Fruit fly (Drosophila melanogaster): Measurements from ENCODE around the gene CG13877.

The CG13877 gene

DNA sequence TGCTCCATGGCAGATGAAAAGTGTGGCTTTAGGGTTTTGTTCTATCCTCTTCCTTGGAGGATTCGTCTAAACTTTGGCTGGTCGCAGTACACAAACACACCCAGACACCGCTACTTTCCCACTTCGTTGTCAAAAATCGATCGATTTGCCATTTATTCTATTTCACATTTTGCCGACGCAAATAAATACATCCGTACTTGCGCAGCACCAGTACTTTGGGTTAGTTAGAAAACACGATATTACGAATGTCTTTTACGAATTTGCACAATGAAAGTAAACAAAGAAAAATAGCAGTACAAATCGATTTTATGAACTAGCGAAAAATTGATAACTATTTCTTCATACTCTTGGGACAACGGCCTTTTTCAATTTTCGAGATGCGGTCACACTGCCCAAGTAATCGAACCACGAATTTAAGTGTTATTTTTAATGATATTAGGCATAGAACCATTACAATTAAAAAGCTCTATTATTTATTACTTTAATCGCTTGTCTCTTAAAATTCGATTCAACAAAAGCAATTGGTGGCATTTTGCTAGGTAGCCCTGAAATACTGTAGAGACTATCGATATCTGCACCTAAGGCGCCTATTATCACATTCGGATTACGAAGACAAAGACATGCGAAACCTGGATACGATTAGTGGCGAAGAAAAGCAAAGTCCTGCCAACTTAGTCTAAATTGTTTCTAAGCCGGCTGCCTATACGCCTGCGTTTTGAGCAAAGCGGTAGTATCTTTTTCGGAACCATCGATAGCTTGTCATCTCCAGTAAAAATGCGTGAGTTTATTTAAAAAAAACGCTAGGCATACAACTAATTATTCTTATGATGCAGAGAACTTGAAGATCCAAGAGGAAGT, 40.0 kb downstream of the CG13877 start, which contains the start of the genes DIP2 and wac (continued):
- peak; percentile 52 for TF ChIP-seq CG7372 (GFP tag; IDR thresholded peaks at IDR 0.05)
- TF ChIP-seq Sry-δ (GFP tag; optimal IDR thresholded peaks at IDR 0.05): peak; percentile 98
- peak; percentile 60 for TF ChIP-seq CG8290 (GFP tag; optimal IDR thresholded peaks at IDR 0.05)
- TF ChIP-seq CG8290 (tag; optimal IDR thresholded peaks at IDR 0.05): peak; percentile 27 to 90
- peak; percentile 45; the same call in 1 of the 2 replicates for TF ChIP-seq esg (GFP tag; conservative IDR thresholded peaks at IDR 0.05)
- peak; percentile 41 for TF ChIP-seq CG10462 (GFP tag; optimal IDR thresholded peaks at IDR 0.05)
- TF ChIP-seq CG12659 (GFP tag; optimal IDR thresholded peaks at IDR 0.05): peak; percentile 94
- peak; percentile 89 for TF ChIP-seq oc (tag; optimal IDR thresholded peaks at IDR 0.05)
- TF ChIP-seq CG14667 (GFP tag; IDR thresholded peaks at IDR 0.05): no peak
- peak; percentile 61; the same call in 2 of the 3 replicates for TF ChIP-seq CG11560 (tag; IDR thresholded peaks at IDR 0.05)
- TF ChIP-seq Antp (GFP tag; optimal IDR thresholded peaks at IDR 0.05): peak; percentile 94
- TF ChIP-seq cwo (GFP tag; optimal IDR thresholded peaks at IDR 0.05): peak; percentile 10
- peak; percentile 88 for TF ChIP-seq eyg (GFP tag; optimal IDR thresholded peaks at IDR 0.05)
- TF ChIP-seq run (tag; optimal IDR thresholded peaks at IDR 0.05): no peak
- no peak for TF ChIP-seq CG11504 (tag; optimal IDR thresholded peaks at IDR 0.05)
- peak; percentile 27 for TF ChIP-seq ash1 (GFP tag; optimal IDR thresholded peaks at IDR 0.05)
- peak; percentile 58; the same call in 1 of the 2 replicates for TF ChIP-seq HLH3B (GFP tag; IDR thresholded peaks at IDR 0.05)
- TF ChIP-seq Hand (GFP tag; optimal IDR thresholded peaks at IDR 0.05): no peak
- peak; percentile 81 for TF ChIP-seq CG7786 (GFP tag; optimal IDR thresholded peaks at IDR 0.05)
- peak; percentile 3 for TF ChIP-seq CG12104 (GFP tag; optimal IDR thresholded peaks at IDR 0.05)
- peak; percentile 70 for TF ChIP-seq NfI (GFP tag; optimal IDR thresholded peaks at IDR 0.05)
- peak; percentile 42 for TF ChIP-seq CG6765 (GFP tag; optimal IDR thresholded peaks at IDR 0.05)
- peak; percentile 74 for TF ChIP-seq CG18764 (GFP tag; optimal IDR thresholded peaks at IDR 0.05)
- peak; percentile 22 for TF ChIP-seq Neu2 (GFP tag; optimal IDR thresholded peaks at IDR 0.05; ENCODE audit: borderline replicate concordance)
- peak; percentile 74 for TF ChIP-seq sob (GFP tag; IDR thresholded peaks at IDR 0.05)
- peak; percentile 58 for TF ChIP-seq nerfin-2 (GFP tag; IDR thresholded peaks at IDR 0.05; ENCODE audit: partially characterized antibody)
- peak; percentile 100 for TF ChIP-seq trem (tag; optimal IDR thresholded peaks at IDR 0.05)
- TF ChIP-seq pho (GFP tag; optimal IDR thresholded peaks at IDR 0.05): peak; percentile 85
- TF ChIP-seq en (GFP tag; optimal IDR thresholded peaks at IDR 0.05): peak; percentile 21
- TF ChIP-seq stwl (tag; optimal IDR thresholded peaks at IDR 0.05): peak; percentile 79
- no peak for TF ChIP-seq Ravus (GFP tag; IDR thresholded peaks at IDR 0.05)
- peak; percentile 93 for TF ChIP-seq mam (GFP tag; optimal IDR thresholded peaks at IDR 0.05)
- peak; percentile 83 for TF ChIP-seq Dbx (GFP tag; IDR thresholded peaks at IDR 0.05)
- peak; percentile 72 for TF ChIP-seq CG13775 (GFP tag; optimal IDR thresholded peaks at IDR 0.05)
- no peak for TF ChIP-seq CrebB (tag; optimal IDR thresholded peaks at IDR 0.05)
- TF ChIP-seq CG4617 (GFP tag; optimal IDR thresholded peaks at IDR 0.05; ENCODE audit: borderline replicate concordance): peak; percentile 63
- TF ChIP-seq crp (GFP tag; optimal IDR thresholded peaks at IDR 0.05): peak in 1 of 2 experiments; percentile 24
- peak; percentile 93 for TF ChIP-seq jumu (GFP tag; optimal IDR thresholded peaks at IDR 0.05)
- no peak for TF ChIP-seq ro (GFP tag; IDR thresholded peaks at IDR 0.05)
- TF ChIP-seq CG6791 (GFP tag; IDR thresholded peaks at IDR 0.05; ENCODE audit: partially characterized antibody): peak; percentile 88
- peak; percentile 54 for TF ChIP-seq D19A (tag; optimal IDR thresholded peaks at IDR 0.05)
- no peak for TF ChIP-seq jigr1 (GFP tag; IDR thresholded peaks at IDR 0.05)
- peak in 1 of 2 experiments; percentile 82 for TF ChIP-seq Hr51 (GFP tag; optimal IDR thresholded peaks at IDR 0.05)
- no peak for TF ChIP-seq br (optimal IDR thresholded peaks at IDR 0.05)
- TF ChIP-seq fd96Cb (tag; optimal IDR thresholded peaks at IDR 0.05): peak; percentile 42
- TF ChIP-seq CG5245 (GFP tag; optimal IDR thresholded peaks at IDR 0.05): peak; percentile 73
- TF ChIP-seq Drgx (GFP tag; IDR thresholded peaks at IDR 0.05): peak; percentile 40; the same call in 1 of the 2 replicates
- no peak for TF ChIP-seq CG7839 (tag; optimal IDR thresholded peaks at IDR 0.05)
- TF ChIP-seq CG32532 (GFP tag; IDR thresholded peaks at IDR 0.05): peak; percentile 85
